Worm (Caenorhabditis elegans) whole organism, young adult: ENCODE results near the gene D1086.10.

Experiments used
- B0336.3 ChIP-seq: fragments of 200-800 bp; sonication (Bioruptor generic); IDR thresholded peaks from 2 replicates; pipeline ENCODE4 v1.3.6; 2022; ENCODE audit warnings: missing genetic modification characterization, missing compliant biosample characterization
- C06A6.2 ChIP-seq: fragments of 200-800 bp; sonication (Bioruptor generic); conservative IDR thresholded peaks from 2 replicates; pipeline ENCODE4 v1.3.6; 2022; ENCODE audit warnings: missing genetic modification characterization, missing compliant biosample characterization
- D2030.7 ChIP-seq: fragments of 200-800 bp; sonication (Bioruptor generic); IDR thresholded peaks from 2 replicates; pipeline ENCODE4 v1.3.6; 2022; ENCODE audit warnings: missing genetic modification reagents, missing genetic modification characterization, missing compliant biosample characterization
- F33H1.4 ChIP-seq: fragments of 200-800 bp; sonication (Bioruptor generic); IDR thresholded peaks from 2 replicates; pipeline ENCODE4 v1.3.6; 2022; ENCODE audit warnings: missing genetic modification reagents, missing genetic modification characterization, missing compliant biosample characterization
- F37B4.10 ChIP-seq: fragments of 200-800 bp; sonication (Bioruptor generic); IDR thresholded peaks from 2 replicates; pipeline ENCODE4 v1.3.6; 2022; ENCODE audit warnings: missing genetic modification characterization, missing compliant biosample characterization
- Y53G8AR.9 ChIP-seq: fragments of 200-800 bp; sonication (Bioruptor generic); conservative IDR thresholded peaks from 2 replicates; pipeline ENCODE4 v1.3.6; 2022; ENCODE audit warnings: missing genetic modification reagents, missing genetic modification characterization, missing compliant biosample characterization
- Y56A3A.18 ChIP-seq: fragments of 200-800 bp; sonication (Bioruptor generic); IDR thresholded peaks from 2 replicates; pipeline ENCODE4 v1.3.6; 2022; ENCODE audit warnings: missing genetic modification reagents, missing genetic modification characterization, missing compliant biosample characterization
- Y79H2A.3 ChIP-seq: fragments of 200-800 bp; sonication (Bioruptor generic); conservative IDR thresholded peaks from 2 replicates; pipeline ENCODE4 v1.3.6; 2022; ENCODE audit warnings: missing genetic modification reagents, missing genetic modification characterization, missing compliant biosample characterization
- Y95B8A.8 ChIP-seq: fragments of 200-800 bp; sonication (Bioruptor generic); IDR thresholded peaks from 2 replicates; pipeline ENCODE4 v1.3.6; 2022; ENCODE audit warnings: missing genetic modification reagents, missing genetic modification characterization, missing compliant biosample characterization
- ZK185.1 ChIP-seq: sonication (generic microtip); optimal IDR thresholded peaks from 2 replicates; lab custom pipeline; 2016; ENCODE audit warnings: mild to moderate bottlenecking, missing genetic modification characterization, missing compliant biosample characterization; ENCODE audit not compliant: poor library complexity, severe bottlenecking
- aptf-3 ChIP-seq: fragments of 200-800 bp; sonication (Bioruptor generic); IDR thresholded peaks from 2 replicates; pipeline ENCODE4 v1.3.6; 2022; ENCODE audit warnings: missing genetic modification characterization, missing compliant biosample characterization
- athp-1 ChIP-seq: sonication (generic microtip); optimal IDR thresholded peaks from 2 replicates; lab custom pipeline; 2017; ENCODE audit warnings: mild to moderate bottlenecking, missing genetic modification characterization, missing compliant biosample characterization
- attf-3 ChIP-seq: fragments of 200-800 bp; sonication (Bioruptor generic); conservative IDR thresholded peaks from 2 replicates; pipeline ENCODE4 v1.3.6; 2022; ENCODE audit warnings: missing genetic modification reagents, missing genetic modification characterization, missing compliant biosample characterization
- attf-5 ChIP-seq: fragments of 200-800 bp; sonication (Bioruptor generic); optimal IDR thresholded peaks from 2 replicates; lab custom pipeline; 2018; ENCODE audit warnings: mild to moderate bottlenecking, missing genetic modification characterization, missing compliant biosample characterization
- attf-6 ChIP-seq: fragments of 200-800 bp; sonication (Bioruptor generic); IDR thresholded peaks from 2 replicates; pipeline ENCODE4 v1.3.6; 2022; ENCODE audit warnings: missing genetic modification reagents, missing genetic modification characterization, missing compliant biosample characterization
- chd-7 ChIP-seq: sonication (generic microtip); optimal IDR thresholded peaks from 2 replicates; lab custom pipeline; 2016; ENCODE audit warnings: mild to moderate bottlenecking, missing genetic modification characterization, moderate library complexity, missing compliant biosample characterization
- egl-18 ChIP-seq: fragments of 200-800 bp; sonication (Bioruptor generic); IDR thresholded peaks from 2 replicates; pipeline ENCODE4 v1.3.6; 2022; ENCODE audit warnings: missing genetic modification reagents, missing genetic modification characterization, missing compliant biosample characterization
- egrh-3 ChIP-seq: fragments of 200-800 bp; sonication (Bioruptor generic); IDR thresholded peaks from 2 replicates; pipeline ENCODE4 v1.3.6; 2022; ENCODE audit warnings: missing genetic modification reagents, missing genetic modification characterization, missing compliant biosample characterization
- ekl-4 ChIP-seq: fragments of 200-800 bp; sonication (Bioruptor generic); IDR thresholded peaks from 2 replicates; pipeline ENCODE4 v1.3.6; 2022; ENCODE audit warnings: missing genetic modification reagents, missing genetic modification characterization, missing compliant biosample characterization
- him-1 ChIP-seq: sonication (generic microtip); optimal IDR thresholded peaks from 2 replicates; lab custom pipeline; 2016; ENCODE audit warnings: missing genotype, missing genetic modification reagents, missing genetic modification characterization, missing compliant biosample characterization
- hmg-20 ChIP-seq: fragments of 200-800 bp; sonication (Bioruptor generic); IDR thresholded peaks from 2 replicates; pipeline ENCODE4 v1.3.6; 2022; ENCODE audit warnings: missing genetic modification reagents, missing genetic modification characterization, missing compliant biosample characterization
- hsf-1 ChIP-seq: fragments of 200-800 bp; sonication (Bioruptor generic); IDR thresholded peaks from 2 replicates; pipeline ENCODE4 v1.3.6; 2022; ENCODE audit warnings: missing genetic modification reagents, missing genetic modification characterization, missing compliant biosample characterization
- let-526 ChIP-seq: fragments of 200-800 bp; sonication (Bioruptor generic); IDR thresholded peaks from 2 replicates; pipeline ENCODE4 v1.3.6; 2022; ENCODE audit warnings: missing genetic modification reagents, missing genetic modification characterization, missing compliant biosample characterization
- lin-54 ChIP-seq: fragments of 200-800 bp; sonication (Bioruptor generic); optimal IDR thresholded peaks from 2 replicates; lab custom pipeline; 2018; ENCODE audit warnings: mild to moderate bottlenecking, missing genetic modification characterization, missing compliant biosample characterization
- lsl-1 ChIP-seq: fragments of 200-800 bp; sonication (Bioruptor generic); optimal IDR thresholded peaks from 2 replicates; lab custom pipeline; 2018; ENCODE audit warnings: mild to moderate bottlenecking, missing genetic modification characterization, moderate library complexity, missing compliant biosample characterization
- madf-3 ChIP-seq: fragments of 200-800 bp; sonication (Bioruptor generic); IDR thresholded peaks from 2 replicates; pipeline ENCODE4 v1.3.6; 2022; ENCODE audit warnings: missing genetic modification reagents, missing genetic modification characterization, missing compliant biosample characterization
- madf-8 ChIP-seq: fragments of 200-800 bp; sonication (Bioruptor generic); conservative IDR thresholded peaks from 2 replicates; pipeline ENCODE4 v1.3.6; 2022; ENCODE audit warnings: missing genetic modification reagents, missing genetic modification characterization, missing compliant biosample characterization
- mcd-1 ChIP-seq: fragments of 200-800 bp; sonication (Bioruptor generic); IDR thresholded peaks from 2 replicates; pipeline ENCODE4 v1.3.6; 2022; ENCODE audit warnings: missing genetic modification reagents, missing genetic modification characterization, missing compliant biosample characterization
- nfya-1 ChIP-seq: sonication (generic microtip); optimal IDR thresholded peaks from 2 replicates; lab custom pipeline; 2017; ENCODE audit warnings: antibody characterized with exemption, missing compliant biosample characterization, missing genetic modification characterization, borderline replicate concordance; ENCODE audit not compliant: insufficient read depth
- nfyb-1 ChIP-seq: fragments of 200-800 bp; sonication (Bioruptor generic); IDR thresholded peaks from 2 replicates; pipeline ENCODE4 v1.3.6; 2022; ENCODE audit warnings: missing genetic modification reagents, missing genetic modification characterization, missing compliant biosample characterization
- nhr-120 ChIP-seq: fragments of 200-800 bp; sonication (Bioruptor generic); IDR thresholded peaks from 2 replicates; pipeline ENCODE4 v1.3.6; 2022; ENCODE audit warnings: missing genetic modification characterization, missing compliant biosample characterization
- nhr-179 ChIP-seq: sonication (generic microtip); optimal IDR thresholded peaks from 2 replicates; lab custom pipeline; 2016; ENCODE audit warnings: mild to moderate bottlenecking, missing genetic modification characterization, missing compliant biosample characterization
- pbrm-1 ChIP-seq: fragments of 200-800 bp; sonication (Bioruptor generic); IDR thresholded peaks from 2 replicates; pipeline ENCODE4 v1.3.6; 2022; ENCODE audit warnings: missing genetic modification reagents, missing genetic modification characterization, missing compliant biosample characterization
- rcor-1 ChIP-seq: fragments of 200-800 bp; sonication (Bioruptor generic); IDR thresholded peaks from 2 replicates; pipeline ENCODE4 v1.3.6; 2022; ENCODE audit warnings: missing genetic modification reagents, missing genetic modification characterization, missing compliant biosample characterization
- sea-2 ChIP-seq: fragments of 200-800 bp; sonication (Bioruptor generic); IDR thresholded peaks from 2 replicates; pipeline ENCODE4 v1.3.6; 2022; ENCODE audit warnings: missing genetic modification characterization, missing compliant biosample characterization
- snpc-1.3 ChIP-seq: sonication (generic microtip); optimal IDR thresholded peaks from 2 replicates; lab custom pipeline; 2017; ENCODE audit warnings: missing genetic modification characterization, mild to moderate bottlenecking, missing compliant biosample characterization, antibody characterized with exemption, moderate library complexity, missing genotype, missing genetic modification reagents; ENCODE audit not compliant: insufficient read depth
- unc-62 ChIP-seq: fragments of 150-350 bp; optimal IDR thresholded peaks from 2 replicates; lab custom pipeline; 2014; ENCODE audit warnings: missing biosample characterization, missing genetic modification reagents, missing genetic modification characterization
- zfh-2 ChIP-seq: fragments of 200-800 bp; sonication (Bioruptor generic); conservative IDR thresholded peaks from 2 replicates; pipeline ENCODE4 v1.3.6; 2022; ENCODE audit warnings: missing genetic modification reagents, missing genetic modification characterization, missing compliant biosample characterization
- zim-3 ChIP-seq: sonication (generic microtip); optimal IDR thresholded peaks from 2 replicates; lab custom pipeline; 2017; ENCODE audit warnings: mild to moderate bottlenecking, missing genetic modification characterization, moderate library complexity, missing compliant biosample characterization
- ztf-18 ChIP-seq: sonication (generic microtip); optimal IDR thresholded peaks from 2 replicates; lab custom pipeline; 2016; ENCODE audit warnings: missing genotype, mild to moderate bottlenecking, missing genetic modification characterization, missing compliant biosample characterization
- ztf-25 ChIP-seq: fragments of 200-800 bp; sonication (Bioruptor generic); IDR thresholded peaks from 2 replicates; pipeline ENCODE4 v1.3.6; 2022; ENCODE audit warnings: missing genetic modification reagents, missing genetic modification characterization, missing compliant biosample characterization
- ztf-26 ChIP-seq: sonication (generic microtip); optimal IDR thresholded peaks from 2 replicates; lab custom pipeline; 2017; ENCODE audit warnings: missing genetic modification characterization, missing compliant biosample characterization
- ztf-28 ChIP-seq: fragments of 200-800 bp; sonication (Bioruptor generic); IDR thresholded peaks from 2 replicates; pipeline ENCODE4 v1.3.6; 2022; ENCODE audit warnings: missing genetic modification reagents, missing genetic modification characterization, missing compliant biosample characterization
- ztf-6 ChIP-seq: fragments of 200-800 bp; sonication (Bioruptor generic); IDR thresholded peaks from 2 replicates; pipeline ENCODE4 v1.3.6; 2022; ENCODE audit warnings: missing genetic modification reagents, missing genetic modification characterization, missing compliant biosample characterization

The D1086.10 gene

ce11 chrV:14082453-14082852, at the start of gene D1086.10:
D1086.10 (plus strand) TSS chrV:14082753.
- TF ChIP-seq ztf-28 (GFP tag; lab: Robert Waterston, UW) (no peak), nfya-1 (no peak)

ce11 chrV:14033649-14034048, 48.9 kb upstream of the D1086.10 start, which contains the start of gene ins-10:
ins-10 (plus strand) TSS chrV:14033949.
- TF ChIP-seq F33H1.4 (GFP tag; lab: Robert Waterston, UW), result no peak
- TF ChIP-seq nhr-179 (tag; lab: Kevin White, UChicago), result no peak
- no peak for TF ChIP-seq unc-62
- TF ChIP-seq snpc-1.3, result no peak
- no peak for TF ChIP-seq zfh-2 (GFP tag; lab: Robert Waterston, UW)
- TF ChIP-seq D2030.7 (GFP tag; lab: Robert Waterston, UW), result no peak
- TF ChIP-seq egl-18 (GFP tag; lab: Robert Waterston, UW), result no peak
- TF ChIP-seq zim-3 (tag; lab: Kevin White, UChicago), result no peak
- no peak for TF ChIP-seq chd-7 (tag; lab: Kevin White, UChicago)
- TF ChIP-seq rcor-1, result no peak
- no peak for TF ChIP-seq him-1 (tag; lab: Kevin White, UChicago)
- no peak for TF ChIP-seq ekl-4 (GFP tag; lab: Robert Waterston, UW)
- no peak for TF ChIP-seq Y56A3A.18 (GFP tag; lab: Robert Waterston, UW)
- no peak for TF ChIP-seq ztf-6 (GFP tag; lab: Robert Waterston, UW)

- TF ChIP-seq Y53G8AR.9 (GFP tag; lab: Robert Waterston, UW), result peak; percentile 92
- peak; percentile 96 for TF ChIP-seq Y95B8A.8
- TF ChIP-seq ztf-25 (GFP tag; lab: Robert Waterston, UW), result peak; percentile 91
- TF ChIP-seq Y79H2A.3 (GFP tag; lab: Robert Waterston, UW), result peak; percentile 82; the same call in 1 of the 2 replicates
- peak; percentile 97 for TF ChIP-seq nfyb-1 (GFP tag; lab: Robert Waterston, UW)
- peak; percentile 57; the same call in 1 of the 2 replicates for TF ChIP-seq let-526 (GFP tag; lab: Robert Waterston, UW)
- peak; percentile 98 for TF ChIP-seq pbrm-1 (GFP tag; lab: Robert Waterston, UW)
- TF ChIP-seq ztf-18 (tag; lab: Kevin White, UChicago), result peak; percentile 22
- peak; percentile 86 for TF ChIP-seq attf-6 (GFP tag; lab: Robert Waterston, UW)
- peak; percentile 86 for TF ChIP-seq madf-8 (GFP tag; lab: Robert Waterston, UW)
- peak; percentile 27 for TF ChIP-seq athp-1 (tag; lab: Kevin White, UChicago)
- TF ChIP-seq attf-3 (GFP tag; lab: Robert Waterston, UW), result peak; percentile 82
- peak; percentile 15 for TF ChIP-seq ZK185.1
- peak; percentile 69 for TF ChIP-seq attf-5 (GFP tag; lab: Kevin White, UChicago)
- TF ChIP-seq egrh-3, result peak; percentile 88
- 0 out of 2 replicates have a peak, but pooled peaks have one; percentile 39 for TF ChIP-seq B0336.3 (GFP tag; lab: Robert Waterston, UW)
- TF ChIP-seq lin-54 (GFP tag; lab: Kevin White, UChicago), result peak; percentile 69
- TF ChIP-seq ztf-26 (tag; lab: Kevin White, UChicago), result peak; percentile 25
- TF ChIP-seq madf-3 (GFP tag; lab: Robert Waterston, UW), result peak; percentile 80; the same call in 1 of the 2 replicates
- TF ChIP-seq F37B4.10, result 0 out of 2 replicates have a peak, but pooled peaks have one; percentile 86
- TF ChIP-seq egl-18 (GFP tag; lab: Robert Waterston, UW), result 0 out of 2 replicates have a peak, but pooled peaks have one; percentile 35
- peak; percentile 86 for TF ChIP-seq hmg-20 (GFP tag; lab: Robert Waterston, UW)
- TF ChIP-seq mcd-1 (GFP tag; lab: Robert Waterston, UW), result peak; percentile 100
- TF ChIP-seq ztf-6 (GFP tag; lab: Robert Waterston, UW), result peak; percentile 84
- TF ChIP-seq lsl-1 (GFP tag; lab: Kevin White, UChicago), result peak; percentile 12
- TF ChIP-seq Y56A3A.18 (GFP tag; lab: Robert Waterston, UW), result peak; percentile 75; the same call in 1 of the 2 replicates
- TF ChIP-seq sea-2 (GFP tag; lab: Robert Waterston, UW), result peak; percentile 87; the same call in 1 of the 2 replicates
- TF ChIP-seq nhr-120, result 0 out of 2 replicates have a peak, but pooled peaks have one; percentile 29
- peak; percentile 79; the same call in 1 of the 2 replicates for TF ChIP-seq aptf-3 (GFP tag; lab: Robert Waterston, UW)
- TF ChIP-seq hsf-1, result peak; percentile 83
- TF ChIP-seq C06A6.2 (GFP tag; lab: Robert Waterston, UW), result peak; percentile 99
Measured at ce11 chrV:14038328-14039084, 44.0 kb upstream of the D1086.10 start, which contains the start of gene vps-39. vps-39 (minus strand) TSS chrV:14038378.
